Worm (Caenorhabditis elegans) whole organism, L2 larva: Measurements from ENCODE around the gene ubc-21.
A peak's percentile ranks its signal among the peaks of the same experiment; 100 is the strongest.

Experiments
- C34F6.9 ChIP-seq: fragments of 150-350 bp; optimal IDR thresholded peaks from 2 replicates; lab custom pipeline; 2014; ENCODE audit warnings: missing biosample characterization, missing genetic modification characterization
- alr-1 ChIP-seq: fragments of 150-350 bp; optimal IDR thresholded peaks from 2 replicates; lab custom pipeline; 2014; ENCODE audit warnings: missing biosample characterization, missing genetic modification characterization
- aly-2 ChIP-seq: fragments of 150-350 bp; optimal IDR thresholded peaks from 2 replicates; lab custom pipeline; 2014; ENCODE audit warnings: missing biosample characterization, missing genetic modification characterization
- ama-1 ChIP-seq: fragments of 150-350 bp; optimal IDR thresholded peaks from 2 replicates; lab custom pipeline; 2018; ENCODE audit warnings: inconsistent platforms
- blmp-1 ChIP-seq: sonication (generic microtip); optimal IDR thresholded peaks from 2 replicates; lab custom pipeline; 2017; ENCODE audit warnings: missing genetic modification characterization, mild to moderate bottlenecking, missing compliant biosample characterization, antibody characterized with exemption, moderate library complexity; ENCODE audit not compliant: insufficient read depth
- ceh-16 ChIP-seq: fragments of 150-350 bp; optimal IDR thresholded peaks from 2 replicates; lab custom pipeline; 2014; ENCODE audit warnings: missing biosample characterization, missing genetic modification characterization
- crh-2 ChIP-seq: sonication (generic microtip); optimal IDR thresholded peaks from 2 replicates; lab custom pipeline; 2017; ENCODE audit warnings: missing biosample characterization, missing genetic modification characterization
- egl-27 ChIP-seq: sonication (generic microtip); optimal IDR thresholded peaks from 3 replicates; lab custom pipeline; 2017; ENCODE audit warnings: missing biosample characterization, missing genetic modification reagents, missing genetic modification characterization
- elt-1 ChIP-seq: fragments of 150-350 bp; optimal IDR thresholded peaks from 2 replicates; lab custom pipeline; 2014; ENCODE audit warnings: missing biosample characterization, missing genetic modification characterization
- fos-1 ChIP-seq: fragments of 150-350 bp; optimal IDR thresholded peaks from 2 replicates; lab custom pipeline; 2014; ENCODE audit warnings: missing biosample characterization, missing genetic modification characterization
- gmeb-1 ChIP-seq: fragments of 150-350 bp; optimal IDR thresholded peaks from 2 replicates; lab custom pipeline; 2014; ENCODE audit warnings: missing biosample characterization, missing genetic modification characterization
- lin-13 ChIP-seq: fragments of 150-350 bp; optimal IDR thresholded peaks from 2 replicates; lab custom pipeline; 2014; ENCODE audit warnings: missing biosample characterization, missing genetic modification reagents, missing genetic modification characterization
- lin-39 ChIP-seq: fragments of 150-350 bp; optimal IDR thresholded peaks from 2 replicates; lab custom pipeline; 2014; ENCODE audit warnings: missing biosample characterization, missing genetic modification reagents, missing genetic modification characterization
- lsy-2 ChIP-seq, 2 experiments: fragments of 150-350 bp in 1 of 2; sonication (generic microtip) in 1 of 2; optimal IDR thresholded peaks; 2 replicates each; lab custom pipeline; 2014 to 2017; ENCODE audit warnings: missing biosample characterization in 2 of 2, missing genetic modification characterization in 2 of 2
- mab-5 ChIP-seq: fragments of 150-350 bp; optimal IDR thresholded peaks from 2 replicates; lab custom pipeline; 2014; ENCODE audit warnings: missing biosample characterization, missing genetic modification characterization
- mdl-1 ChIP-seq, 2 experiments: fragments of 150-350 bp in 1 of 2; sonication (generic microtip) in 1 of 2; optimal IDR thresholded peaks; 2 replicates each; lab custom pipeline; 2017; ENCODE audit warnings: missing biosample characterization in 2 of 2, missing genetic modification characterization in 2 of 2
- nhr-11 ChIP-seq: fragments of 150-350 bp; optimal IDR thresholded peaks from 2 replicates; lab custom pipeline; 2014; ENCODE audit warnings: missing biosample characterization, missing genetic modification characterization
- nhr-12 ChIP-seq: fragments of 150-350 bp; optimal IDR thresholded peaks from 2 replicates; lab custom pipeline; 2014; ENCODE audit warnings: missing biosample characterization, missing genetic modification characterization
- nhr-129 ChIP-seq: fragments of 150-350 bp; optimal IDR thresholded peaks from 2 replicates; lab custom pipeline; 2014; ENCODE audit warnings: missing biosample characterization, missing genetic modification characterization
- nhr-21 ChIP-seq: fragments of 150-350 bp; optimal IDR thresholded peaks from 2 replicates; lab custom pipeline; 2014; ENCODE audit warnings: missing biosample characterization, missing genetic modification characterization
- nhr-23 ChIP-seq: fragments of 150-350 bp; optimal IDR thresholded peaks from 2 replicates; lab custom pipeline; 2014; ENCODE audit warnings: missing biosample characterization, missing genetic modification reagents, missing genetic modification characterization
- nhr-237 ChIP-seq: fragments of 150-350 bp; optimal IDR thresholded peaks from 2 replicates; lab custom pipeline; 2014; ENCODE audit warnings: missing biosample characterization, missing genetic modification characterization
- nhr-6 ChIP-seq: fragments of 150-350 bp; optimal IDR thresholded peaks from 2 replicates; lab custom pipeline; 2014; ENCODE audit warnings: missing biosample characterization, missing genetic modification characterization
- nhr-77 ChIP-seq: fragments of 150-350 bp; optimal IDR thresholded peaks from 2 replicates; lab custom pipeline; 2014; ENCODE audit warnings: missing biosample characterization, missing genetic modification characterization
- peb-1 ChIP-seq: fragments of 150-350 bp; optimal IDR thresholded peaks from 2 replicates; lab custom pipeline; 2014; ENCODE audit warnings: missing biosample characterization, missing genetic modification characterization
- sem-4 ChIP-seq: fragments of 150-350 bp; optimal IDR thresholded peaks from 2 replicates; lab custom pipeline; 2014; ENCODE audit warnings: missing biosample characterization, missing genetic modification reagents, missing genetic modification characterization
- skn-1 ChIP-seq: sonication (generic microtip); optimal IDR thresholded peaks from 2 replicates; lab custom pipeline; 2017; ENCODE audit warnings: missing biosample characterization, missing genetic modification characterization
- sma-3 ChIP-seq: sonication (generic microtip); optimal IDR thresholded peaks from 2 replicates; lab custom pipeline; 2016; ENCODE audit warnings: missing genetic modification reagents, missing genetic modification characterization, missing compliant biosample characterization
- sma-9 ChIP-seq, 2 experiments: fragments of 150-350 bp in 1 of 2; sonication (generic microtip) in 1 of 2; optimal IDR thresholded peaks; 2 replicates each; lab custom pipeline; 2014 to 2016; ENCODE audit warnings: missing genetic modification characterization in 2 of 2, mild to moderate bottlenecking in 1 of 2, missing biosample characterization in 1 of 2, missing compliant biosample characterization in 1 of 2, missing genetic modification reagents in 1 of 2, moderate library complexity in 1 of 2
- snpc-4 ChIP-seq: fragments of 150-350 bp; optimal IDR thresholded peaks from 2 replicates; lab custom pipeline; 2014; ENCODE audit warnings: missing biosample characterization, missing genetic modification characterization
- unc-39 ChIP-seq: fragments of 150-350 bp; optimal IDR thresholded peaks from 2 replicates; lab custom pipeline; 2014; ENCODE audit warnings: missing biosample characterization, missing genetic modification characterization
- zag-1 ChIP-seq: fragments of 150-350 bp; optimal IDR thresholded peaks from 2 replicates; lab custom pipeline; 2014; ENCODE audit warnings: missing biosample characterization, missing genetic modification characterization
- ztf-1 ChIP-seq: fragments of 200-800 bp; sonication (Bioruptor generic); conservative IDR thresholded peaks from 2 replicates; pipeline ENCODE4 v1.3.6; 2022; ENCODE audit warnings: missing genetic modification characterization, missing compliant biosample characterization
- ztf-4 ChIP-seq: fragments of 150-350 bp; optimal IDR thresholded peaks from 2 replicates; lab custom pipeline; 2014; ENCODE audit warnings: missing biosample characterization, missing genetic modification characterization

ubc-21 gene

DNA sequence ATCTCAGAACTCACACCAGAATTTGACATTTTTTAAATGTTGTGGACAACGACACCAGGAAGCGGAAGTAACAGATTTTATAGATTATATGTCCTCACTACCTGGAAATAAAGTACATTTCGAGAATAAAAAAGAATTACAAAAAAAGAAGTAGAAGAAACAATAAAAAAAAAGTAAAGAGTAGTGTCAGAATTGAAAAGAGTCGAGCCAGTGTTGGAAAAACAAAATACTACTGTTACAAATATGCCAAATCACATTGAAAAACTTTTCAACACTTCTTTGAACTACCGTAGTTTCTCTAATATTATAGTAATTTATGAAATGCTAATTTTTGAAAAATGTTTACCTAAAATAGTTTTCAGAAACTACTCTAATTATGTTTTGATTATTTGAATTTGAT, 5.3 kb downstream of the ubc-21 start, which contains the start of gene C06E2.1:
TSS of gene C06E2.1 (minus strand) at position 101 of the 400 bp plus-strand sequence.
- TF ChIP-seq fos-1 (no peak), sma-9 (GFP tag; optimal IDR thresholded peaks at IDR 0.05; lab: Kevin White, UChicago) (no peak), sma-9 (tag; optimal IDR thresholded peaks at IDR 0.05; lab: Kevin White, UChicago) (no peak), lin-39 (tag; lab: Kevin White, UChicago) (no peak)

DNA sequence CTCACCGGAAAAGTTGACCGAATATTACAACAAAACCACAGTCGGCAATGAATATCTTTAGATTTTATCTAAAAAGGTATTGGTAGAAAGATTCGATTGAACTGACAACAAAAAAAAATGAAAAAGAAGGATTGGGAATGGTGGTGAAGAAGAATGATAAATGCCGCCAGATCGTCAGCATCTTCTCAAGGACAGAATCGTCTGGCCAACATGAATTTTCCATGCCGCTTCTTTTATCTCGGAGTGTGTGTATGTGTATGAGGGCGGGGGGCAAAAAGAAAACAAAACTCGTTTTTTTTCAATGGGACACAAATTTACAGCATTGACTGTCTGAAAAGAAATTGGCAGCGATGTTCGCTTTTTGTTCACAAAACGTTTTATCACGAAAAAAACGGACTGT, 6.4 kb downstream of the ubc-21 start:
- TF ChIP-seq ama-1 (lab: Kevin White, UChicago) (no peak), ztf-1 (GFP tag; lab: Robert Waterston, UW) (no peak), snpc-4 (tag; lab: Kevin White, UChicago) (no peak), sma-3 (GFP tag; lab: Kevin White, UChicago) (no peak), mab-5 (no peak), nhr-237 (tag; lab: Kevin White, UChicago) (no peak), blmp-1 (tag; lab: Kevin White, UChicago) (peak; percentile 7), elt-1 (peak; percentile 50), nhr-6 (tag; lab: Kevin White, UChicago) (no peak), gmeb-1 (no peak), sem-4 (tag; lab: Kevin White, UChicago) (no peak)

DNA sequence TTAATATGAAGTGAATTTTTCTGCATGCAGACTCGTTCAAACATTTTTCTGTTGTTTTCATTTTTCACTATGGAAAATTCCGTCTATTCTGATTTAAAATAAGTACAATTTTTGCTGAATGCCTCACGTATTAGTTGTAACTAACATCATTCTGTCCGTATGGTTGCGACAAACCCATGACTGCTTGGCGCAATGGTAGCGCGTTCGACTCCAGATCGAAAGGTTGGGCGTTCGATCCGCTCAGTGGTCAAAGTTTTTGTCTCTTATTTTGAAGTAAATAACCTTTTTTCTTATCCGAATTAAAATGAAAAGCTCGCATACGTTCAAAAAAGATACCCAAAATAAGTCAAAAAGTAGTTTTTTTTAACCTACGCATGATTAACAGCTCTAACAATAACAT, 7.7 kb downstream of the ubc-21 start:
- TF ChIP-seq sma-3 (GFP tag; lab: Kevin White, UChicago) (peak; percentile 16), mab-5 (no peak), crh-2 (tag; lab: Kevin White, UChicago) (peak; percentile 13), skn-1 (no peak), unc-39 (no peak), lin-39 (tag; lab: Kevin White, UChicago) (no peak), nhr-6 (tag; lab: Kevin White, UChicago) (no peak), sma-9 (GFP tag; optimal IDR thresholded peaks at IDR 0.05; lab: Kevin White, UChicago) (peak; percentile 2), sma-9 (tag; optimal IDR thresholded peaks at IDR 0.05; lab: Kevin White, UChicago) (no peak), nhr-21 (no peak), egl-27 (tag; lab: Kevin White, UChicago) (no peak), ceh-16 (tag; lab: Kevin White, UChicago) (peak; percentile 3), lsy-2 (tag; optimal IDR thresholded peaks at IDR 0.05; lab: Kevin White, UChicago) (no peak), C34F6.9 (tag; lab: Kevin White, UChicago) (no peak), alr-1 (tag; lab: Kevin White, UChicago) (no peak), peb-1 (tag; lab: Kevin White, UChicago) (no peak), nhr-12 (tag; lab: Kevin White, UChicago) (no peak), ztf-1 (GFP tag; lab: Robert Waterston, UW) (no peak)

DNA sequence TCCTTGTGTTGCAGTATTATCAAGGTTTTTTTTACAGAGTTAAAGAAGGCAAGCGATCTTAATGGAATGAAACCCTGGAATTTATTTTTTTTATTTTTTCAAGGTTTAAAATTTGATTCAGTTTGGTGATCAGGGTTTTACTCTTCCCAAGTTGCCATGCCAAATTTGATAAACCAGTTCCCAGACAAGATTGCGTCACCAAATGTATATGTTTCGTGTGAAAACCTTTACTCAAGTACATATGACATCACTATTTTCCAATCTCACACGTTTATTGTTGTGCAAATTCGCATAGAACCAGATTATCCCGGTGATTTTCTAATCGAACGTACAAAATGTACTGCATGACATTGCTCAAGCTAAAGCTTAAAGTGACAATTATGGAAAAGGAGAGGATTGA, 9.3 kb downstream of the ubc-21 start:
- TF ChIP-seq mdl-1 (tag; optimal IDR thresholded peaks at IDR 0.05; lab: Kevin White, UChicago) (no peak), nhr-11 (tag; lab: Kevin White, UChicago) (no peak), unc-39 (no peak)

DNA sequence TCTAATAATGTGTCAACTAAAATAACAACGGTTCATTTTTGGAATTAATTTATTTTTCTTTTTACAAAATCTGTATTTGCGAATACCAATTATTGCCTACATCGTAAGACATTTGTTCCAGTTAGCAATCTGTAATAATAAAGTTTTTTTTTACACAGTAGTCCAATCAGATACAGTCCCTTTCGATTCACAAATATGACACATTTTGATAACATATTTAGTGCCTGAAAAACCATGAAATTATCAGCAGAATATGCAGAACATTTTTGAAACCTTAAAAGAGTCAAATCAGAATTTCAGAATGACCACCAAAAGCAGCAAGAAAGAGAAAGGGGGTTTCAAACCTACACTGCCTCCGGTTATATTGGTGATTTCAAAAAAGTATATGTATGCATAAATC, 9.9 kb downstream of the ubc-21 start, which contains the start of gene C06E2.2:
TSS of gene C06E2.2 (plus strand) at position 301 of the 400 bp plus-strand sequence.
- TF ChIP-seq skn-1 (no peak), mab-5 (no peak), nhr-77 (tag; lab: Kevin White, UChicago) (no peak), elt-1 (no peak), nhr-11 (tag; lab: Kevin White, UChicago) (no peak), blmp-1 (tag; lab: Kevin White, UChicago) (no peak), ceh-16 (tag; lab: Kevin White, UChicago) (no peak), ztf-4 (no peak), lin-13 (GFP tag; lab: Kevin White, UChicago) (no peak), nhr-237 (tag; lab: Kevin White, UChicago) (no peak), lsy-2 (tag; optimal IDR thresholded peaks at IDR 0.05; lab: Kevin White, UChicago) (no peak), nhr-129 (tag; lab: Kevin White, UChicago) (no peak), zag-1 (tag; lab: Kevin White, UChicago) (no peak), nhr-23 (tag; lab: Kevin White, UChicago) (no peak), aly-2 (no peak)
- TF ChIP-seq, all 48 proteins: peak for 0
